Worm (Caenorhabditis elegans): Measurements from ENCODE around the gene syf-2.

Gene syf-2

DNA sequence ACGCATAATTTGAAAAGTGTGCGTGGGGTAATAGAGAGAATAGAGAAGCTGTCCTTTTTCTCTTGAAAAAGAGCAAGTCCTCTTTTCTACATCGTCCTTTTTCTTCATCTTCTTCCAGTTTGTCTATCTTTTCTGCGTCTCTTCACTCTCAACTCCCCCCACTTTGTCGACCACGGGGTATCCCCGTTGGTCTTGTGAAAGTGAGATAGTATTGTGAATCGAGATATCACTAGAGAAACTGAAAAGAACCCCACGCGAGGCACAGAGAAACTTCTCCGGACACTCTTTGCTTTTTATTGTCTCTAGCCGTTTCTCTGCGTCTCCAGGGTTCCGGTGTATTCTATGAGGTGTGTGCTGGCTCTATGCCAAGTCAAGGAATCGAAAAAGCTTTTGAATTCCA is 6.3 kb downstream of the syf-2 start (continued):
- TF ChIP-seq zag-1 (tag; optimal IDR thresholded peaks at IDR 0.05) (peak; percentile 81), lsy-12 (tag; optimal IDR thresholded peaks at IDR 0.05) (peak; percentile 87), fkh-2 (tag; optimal IDR thresholded peaks at IDR 0.05) (no peak), pqm-1 (tag; optimal IDR thresholded peaks at IDR 0.05) (peak; percentile 47), mdl-1 (tag; optimal IDR thresholded peaks at IDR 0.05) (peak; percentile 98), nhr-23 (tag; optimal IDR thresholded peaks at IDR 0.05) (peak; percentile 85), nhr-43 (tag; optimal IDR thresholded peaks at IDR 0.05; ENCODE audit: poor library complexity, severe bottlenecking) (peak; percentile 80), snpc-4 (tag; optimal IDR thresholded peaks at IDR 0.05) (peak; percentile 88), nhr-237 (tag; optimal IDR thresholded peaks at IDR 0.05) (no peak), ZK546.5 (tag; optimal IDR thresholded peaks at IDR 0.05) (peak; percentile 17), elt-1 (tag; optimal IDR thresholded peaks at IDR 0.05) (peak; percentile 40), lin-39 (tag; optimal IDR thresholded peaks at IDR 0.05) (peak; percentile 67), R02D3.7 (tag; optimal IDR thresholded peaks at IDR 0.05) (peak; percentile 75)

ce11 chrIII:7154526-7154925 is 7.4 kb downstream of the syf-2 start:
- no peak for TF ChIP-seq ZK546.5 (tag; optimal IDR thresholded peaks at IDR 0.05)
- no peak for TF ChIP-seq nhr-67 (tag; optimal IDR thresholded peaks at IDR 0.05)
- TF ChIP-seq nhr-28 (tag; optimal IDR thresholded peaks at IDR 0.05), result no peak
- TF ChIP-seq lin-39 (tag; optimal IDR thresholded peaks at IDR 0.05), result no peak
- TF ChIP-seq jun-1 (tag; optimal IDR thresholded peaks at IDR 0.05), result peak; percentile 16
- TF ChIP-seq unc-39 (tag; optimal IDR thresholded peaks at IDR 0.05), result no peak
- TF ChIP-seq pqm-1 (tag; optimal IDR thresholded peaks at IDR 0.05), result no peak
- peak; percentile 30 for TF ChIP-seq elt-2 (tag; optimal IDR thresholded peaks at IDR 0.05)
- no peak for TF ChIP-seq nfya-1 (tag; optimal IDR thresholded peaks at IDR 0.05; ENCODE audit: insufficient read depth)
- TF ChIP-seq nhr-237 (tag; optimal IDR thresholded peaks at IDR 0.05), result no peak

- TF ChIP-seq egl-5 (tag; optimal IDR thresholded peaks at IDR 0.05) (peak; percentile 86), ama-1 (optimal IDR thresholded peaks at IDR 0.05) (peak; percentile 80), nhr-77 (tag; optimal IDR thresholded peaks at IDR 0.05) (peak; percentile 43), nhr-43 (tag; optimal IDR thresholded peaks at IDR 0.05; ENCODE audit: poor library complexity, severe bottlenecking) (peak; percentile 84), ceh-16 (tag; optimal IDR thresholded peaks at IDR 0.05) (no peak), lsy-12 (tag; optimal IDR thresholded peaks at IDR 0.05) (peak; percentile 58), nhr-237 (tag; optimal IDR thresholded peaks at IDR 0.05) (no peak), jun-1 (tag; optimal IDR thresholded peaks at IDR 0.05) (peak; percentile 89), sea-2 (GFP tag; optimal IDR thresholded peaks at IDR 0.05) (no peak), daf-12 (tag; optimal IDR thresholded peaks at IDR 0.05) (no peak), ZK546.5 (tag; optimal IDR thresholded peaks at IDR 0.05) (no peak), elt-2 (tag; optimal IDR thresholded peaks at IDR 0.05) (peak; percentile 62), pha-4 (tag; optimal IDR thresholded peaks at IDR 0.05) (peak; percentile 94), ztf-4 (tag; optimal IDR thresholded peaks at IDR 0.05) (peak; percentile 52), nhr-11 (tag; optimal IDR thresholded peaks at IDR 0.05) (peak; percentile 6), nhr-12 (tag; optimal IDR thresholded peaks at IDR 0.05) (no peak), nhr-28 (tag; optimal IDR thresholded peaks at IDR 0.05) (no peak), ceh-28 (tag; optimal IDR thresholded peaks at IDR 0.05) (peak; percentile 87), snpc-4 (tag; optimal IDR thresholded peaks at IDR 0.05) (peak; percentile 57), egl-27 (tag; optimal IDR thresholded peaks at IDR 0.05) (peak; percentile 83), unc-62 (GFP tag; optimal IDR thresholded peaks at IDR 0.05) (peak; percentile 32), nhr-25 (tag; optimal IDR thresholded peaks at IDR 0.05) (peak; percentile 96), fkh-10 (GFP tag; optimal IDR thresholded peaks at IDR 0.05) (peak; percentile 39), nhr-76 (tag; optimal IDR thresholded peaks at IDR 0.05) (no peak), elt-3 (tag; optimal IDR thresholded peaks at IDR 0.05) (no peak), lin-15B (tag; optimal IDR thresholded peaks at IDR 0.05) (peak; percentile 72), pqm-1 (tag; optimal IDR thresholded peaks at IDR 0.05) (peak; percentile 77), mdl-1 (tag; optimal IDR thresholded peaks at IDR 0.05) (peak; percentile 66), elt-1 (tag; optimal IDR thresholded peaks at IDR 0.05) (peak; percentile 64), R02D3.7 (tag; optimal IDR thresholded peaks at IDR 0.05) (peak; percentile 59), tbx-2 (tag; optimal IDR thresholded peaks at IDR 0.05) (peak; percentile 61), nhr-23 (tag; optimal IDR thresholded peaks at IDR 0.05) (peak; percentile 93), hmg-11 (tag; optimal IDR thresholded peaks at IDR 0.05) (peak; percentile 86), skn-1 (tag; optimal IDR thresholded peaks at IDR 0.05) (peak; percentile 63), nfya-1 (tag; optimal IDR thresholded peaks at IDR 0.05; ENCODE audit: insufficient read depth) (peak; percentile 94), fos-1 (tag; optimal IDR thresholded peaks at IDR 0.05) (peak; percentile 70), eor-1 (tag; optimal IDR thresholded peaks at IDR 0.05) (peak in 1 of 2 experiments; percentile 45)
These were observed 8.1 kb downstream of the syf-2 start, which contains the start of gene ogt-1 for ce11 chrIII:7153747-7154238. ogt-1 (minus strand) TSS chrIII:7153797.
